Worm (Caenorhabditis elegans) whole organism, young adult: Measurements from ENCODE around the gene lgc-50.
A peak's percentile ranks its signal among the peaks of the same experiment; 100 is the strongest.

Experiments used
- B0019.2 ChIP-seq: fragments of 200-800 bp; sonication (Bioruptor generic); conservative IDR thresholded peaks from 2 replicates; pipeline ENCODE4 v1.3.6; 2022; ENCODE audit warnings: missing genetic modification reagents, missing genetic modification characterization, missing compliant biosample characterization
- C06A6.2 ChIP-seq: fragments of 200-800 bp; sonication (Bioruptor generic); conservative IDR thresholded peaks from 2 replicates; pipeline ENCODE4 v1.3.6; 2022; ENCODE audit warnings: missing genetic modification characterization, missing compliant biosample characterization
- F10E7.11 ChIP-seq: sonication (generic microtip); optimal IDR thresholded peaks from 2 replicates; lab custom pipeline; 2017; ENCODE audit warnings: mild to moderate bottlenecking, missing genetic modification characterization, moderate library complexity, missing compliant biosample characterization
- F33H1.4 ChIP-seq: fragments of 200-800 bp; sonication (Bioruptor generic); IDR thresholded peaks from 2 replicates; pipeline ENCODE4 v1.3.6; 2022; ENCODE audit warnings: missing genetic modification reagents, missing genetic modification characterization, missing compliant biosample characterization
- F39B2.1 ChIP-seq: fragments of 200-800 bp; sonication (Bioruptor generic); IDR thresholded peaks from 2 replicates; pipeline ENCODE4 v1.3.6; 2022; ENCODE audit warnings: missing genetic modification reagents, missing genetic modification characterization, missing compliant biosample characterization
- F55B11.4 ChIP-seq: sonication (generic microtip); optimal IDR thresholded peaks from 2 replicates; lab custom pipeline; 2016; ENCODE audit warnings: missing compliant biosample characterization, missing genetic modification characterization, borderline replicate concordance; ENCODE audit not compliant: insufficient read depth
- F57A8.1 ChIP-seq: fragments of 200-800 bp; sonication (Bioruptor generic); optimal IDR thresholded peaks from 2 replicates; lab custom pipeline; 2018; ENCODE audit warnings: mild to moderate bottlenecking, missing genetic modification characterization, moderate library complexity, missing compliant biosample characterization
- Y53G8AR.9 ChIP-seq: fragments of 200-800 bp; sonication (Bioruptor generic); conservative IDR thresholded peaks from 2 replicates; pipeline ENCODE4 v1.3.6; 2022; ENCODE audit warnings: missing genetic modification reagents, missing genetic modification characterization, missing compliant biosample characterization
- Y79H2A.3 ChIP-seq: fragments of 200-800 bp; sonication (Bioruptor generic); conservative IDR thresholded peaks from 2 replicates; pipeline ENCODE4 v1.3.6; 2022; ENCODE audit warnings: missing genetic modification reagents, missing genetic modification characterization, missing compliant biosample characterization
- ZK185.1 ChIP-seq: sonication (generic microtip); optimal IDR thresholded peaks from 2 replicates; lab custom pipeline; 2016; ENCODE audit warnings: mild to moderate bottlenecking, missing genetic modification characterization, missing compliant biosample characterization; ENCODE audit not compliant: poor library complexity, severe bottlenecking
- akir-1 ChIP-seq: fragments of 200-800 bp; sonication (Bioruptor generic); optimal IDR thresholded peaks from 2 replicates; lab custom pipeline; 2018; ENCODE audit warnings: mild to moderate bottlenecking, missing genetic modification characterization, moderate library complexity, missing compliant biosample characterization
- ama-1 ChIP-seq, 3 experiments: fragments of 150-350 bp in 1 of 3; sonication (generic microtip) in 2 of 3; optimal IDR thresholded peaks; 2 replicates each; lab custom pipeline; 2014 to 2018; ENCODE audit warnings: missing biosample characterization in 2 of 3, missing genetic modification characterization in 2 of 3, missing genetic modification reagents in 2 of 3
- aptf-3 ChIP-seq: fragments of 200-800 bp; sonication (Bioruptor generic); IDR thresholded peaks from 2 replicates; pipeline ENCODE4 v1.3.6; 2022; ENCODE audit warnings: missing genetic modification characterization, missing compliant biosample characterization
- attf-5 ChIP-seq: fragments of 200-800 bp; sonication (Bioruptor generic); optimal IDR thresholded peaks from 2 replicates; lab custom pipeline; 2018; ENCODE audit warnings: mild to moderate bottlenecking, missing genetic modification characterization, missing compliant biosample characterization
- attf-6 ChIP-seq: fragments of 200-800 bp; sonication (Bioruptor generic); IDR thresholded peaks from 2 replicates; pipeline ENCODE4 v1.3.6; 2022; ENCODE audit warnings: missing genetic modification reagents, missing genetic modification characterization, missing compliant biosample characterization
- bed-1 ChIP-seq: fragments of 200-800 bp; sonication (Bioruptor generic); IDR thresholded peaks from 2 replicates; pipeline ENCODE4 v1.3.6; 2022; ENCODE audit warnings: missing genetic modification reagents, missing genetic modification characterization, missing compliant biosample characterization
- bed-2 ChIP-seq: fragments of 200-800 bp; sonication (Bioruptor generic); IDR thresholded peaks from 2 replicates; pipeline ENCODE4 v1.3.6; 2022; ENCODE audit warnings: missing genetic modification reagents, missing genetic modification characterization, missing compliant biosample characterization
- cebp-1 ChIP-seq, 2 experiments: fragments of 200-800 bp in 1 of 2; sonication (Bioruptor generic) in 1 of 2; sonication (generic microtip) in 1 of 2; IDR thresholded peaks in 1 of 2; optimal IDR thresholded peaks in 1 of 2; 2 replicates each; pipeline versions ENCODE4 v1.3.6 to Lab custom; 2017 to 2022; ENCODE audit warnings: missing compliant biosample characterization in 2 of 2, missing genetic modification characterization in 2 of 2, mild to moderate bottlenecking in 1 of 2, missing genetic modification reagents in 1 of 2, moderate library complexity in 1 of 2
- ceh-40 ChIP-seq: fragments of 200-800 bp; sonication (Bioruptor generic); IDR thresholded peaks from 2 replicates; pipeline ENCODE4 v1.3.6; 2022; ENCODE audit warnings: missing genetic modification characterization, missing compliant biosample characterization
- ceh-91 ChIP-seq: fragments of 200-800 bp; sonication (Bioruptor generic); IDR thresholded peaks from 2 replicates; pipeline ENCODE4 v1.3.6; 2022; ENCODE audit warnings: missing genetic modification reagents, missing genetic modification characterization, missing compliant biosample characterization
- die-1 ChIP-seq: sonication (generic microtip); optimal IDR thresholded peaks from 2 replicates; lab custom pipeline; 2016; ENCODE audit warnings: missing genotype, mild to moderate bottlenecking, missing genetic modification characterization, missing compliant biosample characterization
- dox-1 ChIP-seq: fragments of 200-800 bp; sonication (Bioruptor generic); IDR thresholded peaks from 2 replicates; pipeline ENCODE4 v1.3.6; 2022; ENCODE audit warnings: missing genetic modification reagents, missing genetic modification characterization, missing compliant biosample characterization
- dpff-1 ChIP-seq: sonication (generic microtip); optimal IDR thresholded peaks from 2 replicates; lab custom pipeline; 2017; ENCODE audit warnings: mild to moderate bottlenecking, missing genetic modification characterization, missing compliant biosample characterization
- egrh-3 ChIP-seq: fragments of 200-800 bp; sonication (Bioruptor generic); IDR thresholded peaks from 2 replicates; pipeline ENCODE4 v1.3.6; 2022; ENCODE audit warnings: missing genetic modification reagents, missing genetic modification characterization, missing compliant biosample characterization
- ekl-4 ChIP-seq: fragments of 200-800 bp; sonication (Bioruptor generic); IDR thresholded peaks from 2 replicates; pipeline ENCODE4 v1.3.6; 2022; ENCODE audit warnings: missing genetic modification reagents, missing genetic modification characterization, missing compliant biosample characterization
- fkh-3 ChIP-seq: sonication (generic microtip); optimal IDR thresholded peaks from 2 replicates; lab custom pipeline; 2016; ENCODE audit warnings: mild to moderate bottlenecking, missing genetic modification characterization, missing compliant biosample characterization
- gei-17 ChIP-seq: fragments of 200-800 bp; sonication (Bioruptor generic); optimal IDR thresholded peaks from 2 replicates; lab custom pipeline; 2018; ENCODE audit warnings: mild to moderate bottlenecking, missing genetic modification characterization, missing compliant biosample characterization
- him-1 ChIP-seq: sonication (generic microtip); optimal IDR thresholded peaks from 2 replicates; lab custom pipeline; 2016; ENCODE audit warnings: missing genotype, missing genetic modification reagents, missing genetic modification characterization, missing compliant biosample characterization
- hlh-12 ChIP-seq: sonication (generic microtip); optimal IDR thresholded peaks from 2 replicates; lab custom pipeline; 2016; ENCODE audit warnings: missing genetic modification characterization, missing compliant biosample characterization
- hlh-26 ChIP-seq: fragments of 200-800 bp; sonication (Bioruptor generic); conservative IDR thresholded peaks from 2 replicates; pipeline ENCODE4 v1.3.6; 2022; ENCODE audit warnings: missing genetic modification reagents, missing genetic modification characterization, missing compliant biosample characterization
- hrde-1 ChIP-seq: sonication (generic microtip); optimal IDR thresholded peaks from 2 replicates; lab custom pipeline; 2016; ENCODE audit warnings: missing genetic modification characterization, mild to moderate bottlenecking, missing compliant biosample characterization, moderate library complexity, missing genotype, missing genetic modification reagents, borderline replicate concordance
- hsf-1 ChIP-seq: fragments of 200-800 bp; sonication (Bioruptor generic); IDR thresholded peaks from 2 replicates; pipeline ENCODE4 v1.3.6; 2022; ENCODE audit warnings: missing genetic modification reagents, missing genetic modification characterization, missing compliant biosample characterization
- lag-1 ChIP-seq: fragments of 200-800 bp; sonication (Bioruptor generic); IDR thresholded peaks from 2 replicates; pipeline ENCODE4 v1.3.6; 2022; ENCODE audit warnings: missing genetic modification reagents, missing genetic modification characterization, missing compliant biosample characterization
- madf-10 ChIP-seq: sonication (generic microtip); optimal IDR thresholded peaks from 2 replicates; lab custom pipeline; 2016; ENCODE audit warnings: mild to moderate bottlenecking, missing genetic modification characterization, missing compliant biosample characterization
- madf-3 ChIP-seq: fragments of 200-800 bp; sonication (Bioruptor generic); IDR thresholded peaks from 2 replicates; pipeline ENCODE4 v1.3.6; 2022; ENCODE audit warnings: missing genetic modification reagents, missing genetic modification characterization, missing compliant biosample characterization
- nfya-1 ChIP-seq: sonication (generic microtip); optimal IDR thresholded peaks from 2 replicates; lab custom pipeline; 2017; ENCODE audit warnings: antibody characterized with exemption, missing compliant biosample characterization, missing genetic modification characterization, borderline replicate concordance; ENCODE audit not compliant: insufficient read depth
- nfya-2 ChIP-seq: fragments of 200-800 bp; sonication (Bioruptor generic); IDR thresholded peaks from 2 replicates; pipeline ENCODE4 v1.3.6; 2022; ENCODE audit warnings: missing genetic modification reagents, missing genetic modification characterization, missing compliant biosample characterization
- nhr-27 ChIP-seq: fragments of 200-800 bp; sonication (Bioruptor generic); optimal IDR thresholded peaks from 2 replicates; lab custom pipeline; 2018; ENCODE audit warnings: mild to moderate bottlenecking, missing genetic modification characterization, moderate library complexity, missing compliant biosample characterization
- nhr-80 ChIP-seq: sonication (generic microtip); optimal IDR thresholded peaks from 2 replicates; lab custom pipeline; 2016; ENCODE audit warnings: missing genetic modification characterization, missing compliant biosample characterization
- rcor-1 ChIP-seq: fragments of 200-800 bp; sonication (Bioruptor generic); IDR thresholded peaks from 2 replicates; pipeline ENCODE4 v1.3.6; 2022; ENCODE audit warnings: missing genetic modification reagents, missing genetic modification characterization, missing compliant biosample characterization
- rec-8 ChIP-seq, 2 experiments: sonication (generic microtip); optimal IDR thresholded peaks; 2 replicates each; lab custom pipeline; 2016; ENCODE audit warnings: mild to moderate bottlenecking in 2 of 2, missing genetic modification characterization in 2 of 2, missing genetic modification reagents in 2 of 2, missing genotype in 2 of 2, missing biosample characterization in 1 of 2, missing compliant biosample characterization in 1 of 2, moderate library complexity in 1 of 2
- repo-1 ChIP-seq: sonication (generic microtip); optimal IDR thresholded peaks from 2 replicates; lab custom pipeline; 2017; ENCODE audit warnings: mild to moderate bottlenecking, missing genetic modification characterization, missing compliant biosample characterization
- rpc-1 ChIP-seq, 2 experiments: fragments of 150-350 bp in 1 of 2; sonication (generic microtip) in 1 of 2; optimal IDR thresholded peaks; 2 replicates each; lab custom pipeline; 2014 to 2018; ENCODE audit warnings: missing biosample characterization in 1 of 2, missing genetic modification characterization in 1 of 2, missing genetic modification reagents in 1 of 2, missing genotype in 1 of 2
- snpc-1.3 ChIP-seq: sonication (generic microtip); optimal IDR thresholded peaks from 2 replicates; lab custom pipeline; 2017; ENCODE audit warnings: missing genetic modification characterization, mild to moderate bottlenecking, missing compliant biosample characterization, antibody characterized with exemption, moderate library complexity, missing genotype, missing genetic modification reagents; ENCODE audit not compliant: insufficient read depth
- tbp1 ChIP-seq: fragments of 200-800 bp; sonication (Bioruptor generic); optimal IDR thresholded peaks from 2 replicates; lab custom pipeline; 2018; ENCODE audit warnings: mild to moderate bottlenecking, missing genetic modification characterization, missing compliant biosample characterization
- unc-62 ChIP-seq: fragments of 150-350 bp; optimal IDR thresholded peaks from 2 replicates; lab custom pipeline; 2014; ENCODE audit warnings: missing biosample characterization, missing genetic modification reagents, missing genetic modification characterization
- ztf-3 ChIP-seq: fragments of 200-800 bp; sonication (Bioruptor generic); optimal IDR thresholded peaks from 2 replicates; lab custom pipeline; 2018; ENCODE audit warnings: mild to moderate bottlenecking, missing genetic modification characterization, missing compliant biosample characterization

lgc-50 gene

ce11 chrIII:7387359-7387758 lies 7.9 kb downstream of the lgc-50 start (continued):
- TF ChIP-seq rec-8 (tag; optimal IDR thresholded peaks at IDR 0.05; lab: Kevin White, UChicago): peak in 1 of 2 experiments; percentile 21
- no peak for TF ChIP-seq cebp-1 (GFP tag; IDR thresholded peaks at IDR 0.05; lab: Robert Waterston, UW)
- peak; percentile 81 for TF ChIP-seq cebp-1 (tag; optimal IDR thresholded peaks at IDR 0.05; lab: Kevin White, UChicago)
- no peak for TF ChIP-seq F55B11.4
- no peak for TF ChIP-seq hlh-26
- peak; percentile 77 for TF ChIP-seq nhr-80 (tag; lab: Kevin White, UChicago)
- no peak for TF ChIP-seq bed-1 (GFP tag; lab: Robert Waterston, UW)
- no peak for TF ChIP-seq nfya-2 (GFP tag; lab: Robert Waterston, UW)
- TF ChIP-seq ekl-4 (GFP tag; lab: Robert Waterston, UW): peak; percentile 33; the same call in 1 of the 2 replicates
- peak; percentile 16 for TF ChIP-seq gei-17
- peak; percentile 35 for TF ChIP-seq die-1
- TF ChIP-seq rcor-1 (GFP tag; lab: Robert Waterston, UW): no peak
- no peak for TF ChIP-seq Y53G8AR.9
- no peak for TF ChIP-seq ama-1 (optimal IDR thresholded peaks at IDR 0.05; lab: Kevin White, UChicago)
- TF ChIP-seq ama-1 (GFP tag; optimal IDR thresholded peaks at IDR 0.05; lab: Kevin White, UChicago): no peak
- TF ChIP-seq fkh-3 (tag; lab: Kevin White, UChicago): peak; percentile 18
- TF ChIP-seq repo-1 (tag; lab: Kevin White, UChicago): peak; percentile 86
- no peak for TF ChIP-seq F10E7.11 (tag; lab: Kevin White, UChicago)
- TF ChIP-seq madf-10 (tag; lab: Kevin White, UChicago): peak; percentile 53
- TF ChIP-seq lag-1 (GFP tag; lab: Robert Waterston, UW): no peak
- no peak for TF ChIP-seq Y79H2A.3 (GFP tag; lab: Robert Waterston, UW)
- TF ChIP-seq F39B2.1 (GFP tag; lab: Robert Waterston, UW): no peak
- peak; percentile 58 for TF ChIP-seq rpc-1 (optimal IDR thresholded peaks at IDR 0.05; lab: Kevin White, UChicago)
- peak; percentile 53 for TF ChIP-seq rpc-1 (tag; optimal IDR thresholded peaks at IDR 0.05; lab: Kevin White, UChicago)
- no peak for TF ChIP-seq aptf-3
- peak; percentile 73 for TF ChIP-seq dox-1 (GFP tag; lab: Robert Waterston, UW)
- TF ChIP-seq hrde-1 (tag; lab: Kevin White, UChicago): no peak
- TF ChIP-seq bed-2 (GFP tag; lab: Robert Waterston, UW): no peak
- TF ChIP-seq him-1 (tag; lab: Kevin White, UChicago): no peak
- TF ChIP-seq attf-5 (GFP tag; lab: Kevin White, UChicago): peak; percentile 48
- TF ChIP-seq B0019.2 (GFP tag; lab: Robert Waterston, UW): no peak
- TF ChIP-seq ZK185.1: no peak
- no peak; the same call in 1 of the 2 replicates for TF ChIP-seq C06A6.2
- TF ChIP-seq egrh-3 (GFP tag; lab: Robert Waterston, UW): peak; percentile 8; the same call in 1 of the 2 replicates
- no peak for TF ChIP-seq nfya-1 (tag; lab: Kevin White, UChicago)
- 0 out of 2 replicates have a peak, but pooled peaks have one; percentile 10 for TF ChIP-seq F33H1.4 (GFP tag; lab: Robert Waterston, UW)
- no peak for TF ChIP-seq ceh-91 (GFP tag; lab: Robert Waterston, UW)
- no peak for TF ChIP-seq nhr-27 (tag; lab: Kevin White, UChicago)
- TF ChIP-seq F57A8.1 (GFP tag; lab: Kevin White, UChicago): no peak
- no peak for TF ChIP-seq ztf-3
- peak; percentile 100 for TF ChIP-seq tbp1 (GFP tag; lab: Kevin White, UChicago)
- no peak for TF ChIP-seq snpc-1.3 (tag; lab: Kevin White, UChicago)
- TF ChIP-seq akir-1 (GFP tag; lab: Kevin White, UChicago): no peak
- TF ChIP-seq dpff-1: no peak
- no peak for TF ChIP-seq attf-6 (GFP tag; lab: Robert Waterston, UW)
- TF ChIP-seq madf-3 (GFP tag; lab: Robert Waterston, UW): no peak
- no peak for TF ChIP-seq hlh-12
- no peak for TF ChIP-seq ceh-40 (GFP tag; lab: Robert Waterston, UW)
- no peak for TF ChIP-seq hsf-1
- no peak for TF ChIP-seq unc-62 (GFP tag; lab: Kevin White, UChicago)
